Worm (Caenorhabditis elegans) whole organism, L3 larva: Measurements from ENCODE around the gene R05G9.3.

Experiments
- jun-1 ChIP-seq: fragments of 150-350 bp; optimal IDR thresholded peaks from 2 replicates; lab custom pipeline; 2014; ENCODE audit warnings: missing biosample characterization, missing genetic modification reagents, missing genetic modification characterization
- nfya-1 ChIP-seq: sonication (generic microtip); optimal IDR thresholded peaks from 2 replicates; lab custom pipeline; 2017; ENCODE audit warnings: missing genetic modification characterization, mild to moderate bottlenecking, missing compliant biosample characterization, antibody characterized with exemption, moderate library complexity; ENCODE audit not compliant: insufficient read depth
- nhr-12 ChIP-seq: fragments of 150-350 bp; optimal IDR thresholded peaks from 2 replicates; lab custom pipeline; 2014; ENCODE audit warnings: missing biosample characterization, missing genetic modification characterization
- nhr-43 ChIP-seq: sonication (generic microtip); optimal IDR thresholded peaks from 2 replicates; lab custom pipeline; 2016; ENCODE audit warnings: mild to moderate bottlenecking, missing genetic modification characterization, missing compliant biosample characterization; ENCODE audit not compliant: poor library complexity, severe bottlenecking
- skn-1 ChIP-seq: fragments of 150-350 bp; optimal IDR thresholded peaks from 2 replicates; lab custom pipeline; 2014; ENCODE audit warnings: missing biosample characterization, missing genetic modification characterization
- unc-62 ChIP-seq: fragments of 150-350 bp; sonication (generic microtip); optimal IDR thresholded peaks from 4 replicates; lab custom pipeline; 2014; ENCODE audit warnings: missing biosample characterization, missing genetic modification reagents, missing genetic modification characterization

ce11 chrII:6513911-6514310, 12.6 kb upstream of the R05G9.3 start, which contains the start of gene R05G9R.1:
- TF ChIP-seq skn-1 (no peak), unc-62 (GFP tag; lab: Kevin White, UChicago) (no peak), nhr-12 (no peak), nhr-43 (tag; lab: Kevin White, UChicago) (no peak), jun-1 (tag; lab: Kevin White, UChicago) (no peak), nfya-1 (tag; lab: Kevin White, UChicago) (no peak)
